Fruit fly (Drosophila melanogaster) whole organism, adult: ENCODE results near the gene CG4424.

Source experiments
- Clk ChIP-seq: fragments of 200-800 bp; sonication (Bioruptor generic); optimal IDR thresholded peaks from 2 replicates; lab custom pipeline; 2017; ENCODE audit warnings: missing biosample characterization, missing genetic modification characterization
- Mnt ChIP-seq: fragments of 200-800 bp; sonication (Bioruptor generic); optimal IDR thresholded peaks from 2 replicates; lab custom pipeline; 2016; ENCODE audit warnings: missing biosample characterization, mild to moderate bottlenecking, missing genetic modification characterization
- kay ChIP-seq: fragments of 200-800 bp; sonication (Bioruptor generic); peaks from one replicate; lab custom pipeline; 2016; ENCODE audit warnings: missing biosample characterization, missing genetic modification characterization, borderline replicate concordance

DNA sequence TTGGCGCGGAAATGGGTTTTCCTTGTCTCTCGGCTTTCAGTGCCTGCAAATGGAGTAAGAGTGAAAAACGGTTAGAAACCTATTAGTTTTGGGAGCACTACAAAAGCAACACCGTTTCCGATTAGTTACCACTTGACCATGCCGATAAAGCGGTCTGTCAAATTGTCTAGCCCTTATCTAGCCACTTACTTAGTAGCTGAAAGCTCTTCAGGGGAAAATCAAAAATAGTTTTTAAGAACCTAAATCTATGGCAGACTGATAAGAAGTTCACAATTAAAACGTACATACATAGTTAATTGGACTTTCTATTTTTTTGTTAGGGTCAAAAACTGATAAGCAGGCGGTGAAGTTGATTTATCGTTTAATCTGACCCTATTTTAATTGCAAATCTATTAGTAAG, 21.2 kb downstream of the CG4424 start:
- TF ChIP-seq kay (GFP tag; lab: Kevin White, UChicago) (no peak), Mnt (GFP tag; lab: Kevin White, UChicago) (no peak), Clk (no peak)
